Fruit fly (Drosophila melanogaster): Measurements from ENCODE around the gene CG8064.

The CG8064 gene

DNA sequence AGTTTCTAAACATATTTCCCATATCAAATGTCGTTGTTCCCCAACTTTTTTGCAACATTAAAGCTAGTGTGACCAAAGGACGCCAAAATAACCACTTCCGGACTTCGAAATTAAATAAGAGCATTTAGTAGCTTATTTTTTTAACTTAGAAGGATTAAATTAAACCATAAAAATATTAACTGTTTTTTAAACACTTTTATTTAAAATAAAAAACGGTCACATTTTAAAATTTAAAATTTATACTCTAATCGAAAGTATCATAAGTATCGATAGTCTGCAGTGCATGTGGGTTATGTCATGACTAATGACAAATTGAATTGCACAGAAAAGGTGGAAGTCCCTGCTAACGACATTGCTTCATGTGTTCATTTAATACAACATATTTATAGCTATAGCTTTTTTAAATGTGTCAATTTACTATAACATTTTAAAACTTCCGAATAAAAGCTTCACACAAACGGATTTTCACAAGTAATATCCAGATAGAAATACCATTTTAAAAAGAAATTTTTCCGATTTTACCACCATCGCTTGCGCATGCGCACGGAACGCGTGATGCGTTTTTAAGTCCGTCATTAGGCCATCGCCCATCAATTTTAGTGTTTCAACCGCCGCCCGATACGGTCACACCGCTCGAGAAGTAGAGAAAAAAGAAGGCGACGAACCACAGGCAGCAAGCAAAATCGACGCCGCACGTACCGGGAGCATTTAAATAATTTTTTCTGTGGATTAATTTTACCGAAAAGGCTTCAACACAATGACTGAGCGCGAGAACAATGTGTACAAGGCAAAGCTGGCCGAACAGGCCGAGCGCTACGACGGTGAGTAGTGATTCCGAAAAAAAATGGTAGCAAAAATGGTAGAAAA, 41.1 kb upstream of the CG8064 start, which contains the start of the genes CG7156 and 14-3-3epsilon (continued):
- TF ChIP-seq Doc3 (GFP tag; IDR thresholded peaks at IDR 0.05; ENCODE audit: partially characterized antibody) (no peak), tx (GFP tag; optimal IDR thresholded peaks at IDR 0.05) (no peak), row (GFP tag; IDR thresholded peaks at IDR 0.05) (peak; percentile 35), CG15696 (tag; optimal IDR thresholded peaks at IDR 0.05) (peak; percentile 2), CG13624 (GFP tag; optimal IDR thresholded peaks at IDR 0.05) (peak; percentile 9), CG8359 (GFP tag; optimal IDR thresholded peaks at IDR 0.05; ENCODE audit: borderline replicate concordance) (no peak), sob (GFP tag; IDR thresholded peaks at IDR 0.05) (peak; percentile 20; the same call in 1 of the 2 replicates), CG12299 (tag; optimal IDR thresholded peaks at IDR 0.05) (peak; percentile 43), CG8924 (tag; optimal IDR thresholded peaks at IDR 0.05) (peak; percentile 30), CG3407 (GFP tag; optimal IDR thresholded peaks at IDR 0.05) (no peak), CG42726 (GFP tag; IDR thresholded peaks at IDR 0.05; ENCODE audit: partially characterized antibody) (peak; percentile 65), Aef1 (GFP tag; IDR thresholded peaks at IDR 0.05) (no peak), lola (GFP tag; optimal IDR thresholded peaks at IDR 0.05) (peak in 1 of 3 experiments; percentile 57), CG18011 (GFP tag; optimal IDR thresholded peaks at IDR 0.05) (peak; percentile 45), Oaz (GFP tag; IDR thresholded peaks at IDR 0.05) (no peak), crp (GFP tag; optimal IDR thresholded peaks at IDR 0.05) (peak in 1 of 2 experiments; percentile 4), CG17829 (tag; optimal IDR thresholded peaks at IDR 0.05) (peak; percentile 16), NC2α (GFP tag; optimal IDR thresholded peaks at IDR 0.05) (peak; percentile 3), H15 (GFP tag; IDR thresholded peaks at IDR 0.05) (0 out of 3 replicates have a peak, but pooled peaks have one; percentile 15), Med (GFP tag) (peak; percentile 89), phol (tag; optimal IDR thresholded peaks at IDR 0.05) (peak; percentile 82), CG7987 (GFP tag; optimal IDR thresholded peaks at IDR 0.05) (peak; percentile 17), Nf-YA (GFP tag; IDR thresholded peaks at IDR 0.05) (0 out of 2 replicates have a peak, but pooled peaks have one; percentile 5), bcd (GFP tag; optimal IDR thresholded peaks at IDR 0.05) (peak; percentile 20), CG1602 (GFP tag; optimal IDR thresholded peaks at IDR 0.05) (peak; percentile 30), bab2 (GFP tag; optimal IDR thresholded peaks at IDR 0.05) (peak; percentile 39), hth (optimal IDR thresholded peaks at IDR 0.05) (no peak), Xrp1 (GFP tag; IDR thresholded peaks at IDR 0.05) (peak; percentile 60), Elba2 (GFP tag; optimal IDR thresholded peaks at IDR 0.05) (no peak), lov (optimal IDR thresholded peaks at IDR 0.05) (no peak), lov (GFP tag; IDR thresholded peaks at IDR 0.05) (0 out of 3 replicates have a peak, but pooled peaks have one; percentile 49), CG34422 (GFP tag; IDR thresholded peaks at IDR 0.05) (peak; percentile 69; the same call in 2 of the 3 replicates), pnt (GFP tag; optimal IDR thresholded peaks at IDR 0.05) (no peak), CG4854 (GFP tag; optimal IDR thresholded peaks at IDR 0.05) (no peak), otp (GFP tag; IDR thresholded peaks at IDR 0.05) (0 out of 3 replicates have a peak, but pooled peaks have one; percentile 19), zfh2 (GFP tag; optimal IDR thresholded peaks at IDR 0.05) (peak; percentile 11), CG3726 (GFP tag; IDR thresholded peaks at IDR 0.05) (no peak), CG6175 (GFP tag; IDR thresholded peaks at IDR 0.05) (no peak), CG12155 (GFP tag; optimal IDR thresholded peaks at IDR 0.05) (peak; percentile 57), CG12236 (GFP tag; optimal IDR thresholded peaks at IDR 0.05) (peak; percentile 11), nau (GFP tag; optimal IDR thresholded peaks at IDR 0.05) (no peak), HLHmδ (GFP tag; optimal IDR thresholded peaks at IDR 0.05) (peak; percentile 44), ewg (GFP tag; optimal IDR thresholded peaks at IDR 0.05) (peak; percentile 100), CG7271 (tag; optimal IDR thresholded peaks at IDR 0.05) (peak; percentile 57), slbo (GFP tag; IDR thresholded peaks at IDR 0.05) (peak; percentile 65), CG11398 (GFP tag; optimal IDR thresholded peaks at IDR 0.05) (no peak), CG14860 (GFP tag; IDR thresholded peaks at IDR 0.05; ENCODE audit: partially characterized antibody) (peak; percentile 22; the same call in 1 of the 3 replicates), CG8944 (GFP tag; optimal IDR thresholded peaks at IDR 0.05) (no peak)

All from whole organism, embryonic.